Fruit fly (Drosophila melanogaster) whole organism, prepupa: ENCODE results near the gene shd.

Source experiments
- CG9139 ChIP-seq: fragments of 200-800 bp; sonication (Bioruptor generic); optimal IDR thresholded peaks from 3 replicates; lab custom pipeline; 2017; ENCODE audit warnings: missing biosample characterization, mild to moderate bottlenecking, missing genetic modification characterization
- Eip75B ChIP-seq: fragments of 200-800 bp; sonication (Bioruptor generic); optimal IDR thresholded peaks from 3 replicates; lab custom pipeline; 2016; ENCODE audit warnings: missing biosample characterization, missing genetic modification characterization
- Eip93F ChIP-seq: fragments of 200-800 bp; sonication (Bioruptor generic); optimal IDR thresholded peaks from 2 replicates; lab custom pipeline; 2016; ENCODE audit warnings: missing biosample characterization, mild to moderate bottlenecking, missing genetic modification characterization
- Gug ChIP-seq: fragments of 200-800 bp; sonication (Bioruptor generic); IDR thresholded peaks from 2 replicates; pipeline ENCODE4 v1.3.6; 2022; ENCODE audit warnings: missing biosample characterization, missing genetic modification characterization
- achi ChIP-seq: fragments of 200-800 bp; sonication (Bioruptor generic); optimal IDR thresholded peaks from 3 replicates; lab custom pipeline; 2016; ENCODE audit warnings: missing biosample characterization, missing genetic modification characterization
- cyc ChIP-seq: fragments of 200-800 bp; sonication (Bioruptor generic); optimal IDR thresholded peaks from 3 replicates; lab custom pipeline; 2016; ENCODE audit warnings: missing biosample characterization, missing genetic modification characterization
- eg ChIP-seq: fragments of 200-800 bp; sonication (Bioruptor generic); IDR thresholded peaks from 3 replicates; pipeline ENCODE4 v1.3.6; 2022; ENCODE audit warnings: missing biosample characterization, missing genetic modification characterization
- fd85E ChIP-seq: fragments of 200-800 bp; sonication (Bioruptor generic); optimal IDR thresholded peaks from 3 replicates; lab custom pipeline; 2016; ENCODE audit warnings: missing biosample characterization, missing genetic modification characterization
- salr ChIP-seq, 2 experiments: fragments of 200-800 bp; sonication (Bioruptor generic); optimal IDR thresholded peaks; 3 replicates each; lab custom pipeline; 2016 to 2018; ENCODE audit warnings: missing biosample characterization in 2 of 2, missing genetic modification characterization in 2 of 2, mild to moderate bottlenecking in 1 of 2

dm6 chr3L:14621464-14621863 lies 7.2 kb downstream of the shd start:
- TF ChIP-seq CG9139 (GFP tag; lab: Kevin White, UChicago) (no peak), Eip93F (GFP tag; lab: Kevin White, UChicago) (no peak), Eip75B (GFP tag; lab: Kevin White, UChicago) (no peak), salr (GFP tag; optimal IDR thresholded peaks at IDR 0.05; lab: Kevin White, UChicago) (no peak), Gug (GFP tag; lab: Robert Waterston, UW) (no peak), eg (GFP tag; lab: Robert Waterston, UW) (no peak), achi (GFP tag; lab: Kevin White, UChicago) (no peak), fd85E (GFP tag; lab: Kevin White, UChicago) (no peak), cyc (no peak)
